Worm (Caenorhabditis elegans) whole organism, L1 larva: ENCODE data around the gene srh-220.

ENCODE experiments used
- C04F5.9 ChIP-seq: sonication (generic microtip); optimal IDR thresholded peaks from 2 replicates; lab custom pipeline; 2016; ENCODE audit warnings: missing genetic modification characterization, missing compliant biosample characterization
- F16B12.6 ChIP-seq: fragments of 150-350 bp; optimal IDR thresholded peaks from 2 replicates; lab custom pipeline; 2014; ENCODE audit warnings: missing biosample characterization, missing genetic modification characterization
- aha-1 ChIP-seq: fragments of 150-350 bp; optimal IDR thresholded peaks from 2 replicates; lab custom pipeline; 2014; ENCODE audit warnings: missing biosample characterization, missing genetic modification characterization
- ceh-63 ChIP-seq: fragments of 200-800 bp; sonication (Bioruptor generic); optimal IDR thresholded peaks from 2 replicates; lab custom pipeline; 2018; ENCODE audit warnings: mild to moderate bottlenecking, missing genetic modification characterization, missing compliant biosample characterization
- ceh-8 ChIP-seq: fragments of 200-800 bp; sonication (Bioruptor generic); optimal IDR thresholded peaks from 2 replicates; lab custom pipeline; 2018; ENCODE audit warnings: mild to moderate bottlenecking, missing genetic modification characterization, moderate library complexity, missing compliant biosample characterization
- ceh-82 ChIP-seq, 3 experiments: fragments of 150-350 bp in 1 of 3; sonication (generic microtip) in 2 of 3; optimal IDR thresholded peaks; 2 replicates each; lab custom pipeline; 2014 to 2017; ENCODE audit warnings: missing biosample characterization in 3 of 3, missing genetic modification characterization in 3 of 3
- dsc-1 ChIP-seq: sonication (generic microtip); optimal IDR thresholded peaks from 2 replicates; lab custom pipeline; 2016; ENCODE audit warnings: mild to moderate bottlenecking, missing genetic modification characterization, missing compliant biosample characterization
- efl-1 ChIP-seq, 4 experiments: fragments of 150-350 bp; optimal IDR thresholded peaks in 3 of 4; peaks in 1 of 4; 1 replicate in 1 of 4; 2 replicates in 3 of 4; lab custom pipeline; 2014; ENCODE audit warnings: missing biosample characterization in 2 of 4, missing genetic modification characterization in 2 of 4, missing genetic modification reagents in 2 of 4
- egl-27 ChIP-seq, 2 experiments: fragments of 150-350 bp in 1 of 2; sonication (generic microtip); optimal IDR thresholded peaks; 3 replicates each; lab custom pipeline; 2017 to 2018; ENCODE audit warnings: missing biosample characterization in 2 of 2, missing genetic modification characterization in 2 of 2, missing genetic modification reagents in 2 of 2
- ets-5 ChIP-seq: fragments of 200-800 bp; sonication (Bioruptor generic); IDR thresholded peaks from 2 replicates; pipeline ENCODE4 v1.3.6; 2022; ENCODE audit warnings: missing genetic modification characterization, missing compliant biosample characterization
- fkh-10 ChIP-seq: sonication (generic microtip); optimal IDR thresholded peaks from 2 replicates; lab custom pipeline; 2017; ENCODE audit warnings: missing biosample characterization, missing genetic modification reagents, missing genetic modification characterization
- fkh-4 ChIP-seq: sonication (generic microtip); optimal IDR thresholded peaks from 2 replicates; lab custom pipeline; 2016; ENCODE audit warnings: missing compliant biosample characterization, missing genetic modification characterization, borderline replicate concordance
- fos-1 ChIP-seq: fragments of 150-350 bp; optimal IDR thresholded peaks from 2 replicates; lab custom pipeline; 2014; ENCODE audit warnings: missing biosample characterization, missing genetic modification characterization
- lin-13 ChIP-seq: fragments of 150-350 bp; optimal IDR thresholded peaks from 2 replicates; lab custom pipeline; 2014; ENCODE audit warnings: missing biosample characterization, missing genetic modification reagents, missing genetic modification characterization
- lin-14 ChIP-seq: fragments of 200-800 bp; sonication (Bioruptor generic); optimal IDR thresholded peaks from 2 replicates; lab custom pipeline; 2018; ENCODE audit warnings: mild to moderate bottlenecking, missing genetic modification characterization, moderate library complexity, missing compliant biosample characterization
- lin-35 ChIP-seq, 2 experiments: fragments of 150-350 bp; optimal IDR thresholded peaks; 2 replicates each; lab custom pipeline; 2014; ENCODE audit warnings: missing biosample characterization in 2 of 2, missing genetic modification characterization in 2 of 2, missing genetic modification reagents in 2 of 2
- mab-9 ChIP-seq: fragments of 200-800 bp; sonication (Bioruptor generic); IDR thresholded peaks from 2 replicates; pipeline ENCODE4 v1.3.6; 2022; ENCODE audit warnings: missing genetic modification reagents, missing genetic modification characterization, missing compliant biosample characterization
- nhr-11 ChIP-seq: fragments of 150-350 bp; optimal IDR thresholded peaks from 2 replicates; lab custom pipeline; 2014; ENCODE audit warnings: missing biosample characterization, missing genetic modification characterization
- nhr-12 ChIP-seq: sonication (generic microtip); optimal IDR thresholded peaks from 2 replicates; lab custom pipeline; 2017; ENCODE audit warnings: missing biosample characterization, missing genetic modification characterization
- nhr-19 ChIP-seq: fragments of 200-800 bp; sonication (Bioruptor generic); conservative IDR thresholded peaks from 2 replicates; pipeline ENCODE4 v1.3.6; 2022; ENCODE audit warnings: missing genetic modification characterization, missing compliant biosample characterization
- nhr-20 ChIP-seq: sonication (generic microtip); optimal IDR thresholded peaks from 2 replicates; lab custom pipeline; 2016; ENCODE audit warnings: mild to moderate bottlenecking, missing genetic modification characterization, missing compliant biosample characterization
- nhr-28 ChIP-seq: fragments of 150-350 bp; optimal IDR thresholded peaks from 2 replicates; lab custom pipeline; 2014; ENCODE audit warnings: missing biosample characterization, missing genetic modification characterization
- nhr-84 ChIP-seq: sonication (generic microtip); optimal IDR thresholded peaks from 2 replicates; lab custom pipeline; 2017; ENCODE audit warnings: missing biosample characterization, missing genetic modification characterization
- pag-3 ChIP-seq: sonication (generic microtip); optimal IDR thresholded peaks from 2 replicates; lab custom pipeline; 2017; ENCODE audit warnings: missing genetic modification characterization, mild to moderate bottlenecking, missing compliant biosample characterization, antibody characterized with exemption, borderline replicate concordance; ENCODE audit not compliant: insufficient read depth
- pqm-1 ChIP-seq: sonication (generic microtip); optimal IDR thresholded peaks from 3 replicates; lab custom pipeline; 2017; ENCODE audit warnings: missing biosample characterization, missing genetic modification characterization
- rnt-1 ChIP-seq: sonication (generic microtip); optimal IDR thresholded peaks from 2 replicates; lab custom pipeline; 2016; ENCODE audit warnings: mild to moderate bottlenecking, missing genetic modification characterization, moderate library complexity, missing compliant biosample characterization
- snu-23 ChIP-seq: sonication (generic microtip); optimal IDR thresholded peaks from 2 replicates; lab custom pipeline; 2016; ENCODE audit warnings: missing genetic modification characterization, missing compliant biosample characterization
- sox-4 ChIP-seq: sonication (generic microtip); optimal IDR thresholded peaks from 2 replicates; lab custom pipeline; 2016; ENCODE audit warnings: missing genetic modification characterization, missing compliant biosample characterization
- tbx-2 ChIP-seq: sonication (generic microtip); optimal IDR thresholded peaks from 2 replicates; lab custom pipeline; 2016; ENCODE audit warnings: missing genetic modification characterization, missing compliant biosample characterization
- unc-30 ChIP-seq: sonication (generic microtip); optimal IDR thresholded peaks from 2 replicates; lab custom pipeline; 2017; ENCODE audit warnings: missing biosample characterization, missing genetic modification characterization
- unc-62 ChIP-seq: fragments of 150-350 bp; optimal IDR thresholded peaks from 2 replicates; lab custom pipeline; 2014; ENCODE audit warnings: missing biosample characterization, missing genetic modification reagents, missing genetic modification characterization
- unc-98 ChIP-seq: fragments of 200-800 bp; sonication (Bioruptor generic); IDR thresholded peaks from 2 replicates; pipeline ENCODE4 v1.3.6; 2022; ENCODE audit warnings: missing genetic modification characterization, missing compliant biosample characterization
- ztf-4 ChIP-seq: fragments of 150-350 bp; optimal IDR thresholded peaks from 2 replicates; lab custom pipeline; 2014; ENCODE audit warnings: missing biosample characterization, missing genetic modification characterization

srh-220 gene

ce11 chrIV:4004221-4004620, 26.4 kb upstream of the srh-220 start:
- TF ChIP-seq mab-9 (GFP tag; lab: Robert Waterston, UW) (no peak), lin-13 (GFP tag; lab: Kevin White, UChicago) (no peak), rnt-1 (no peak), lin-14 (no peak), snu-23 (GFP tag; lab: Kevin White, UChicago) (no peak), pqm-1 (no peak), ztf-4 (tag; lab: Kevin White, UChicago) (no peak), nhr-12 (tag; lab: Kevin White, UChicago) (no peak), sox-4 (tag; lab: Kevin White, UChicago) (no peak), lin-35 (GFP tag; optimal IDR thresholded peaks at IDR 0.05; lab: Kevin White, UChicago) (no peak), unc-62 (no peak), F16B12.6 (tag; lab: Kevin White, UChicago) (no peak), nhr-28 (tag; lab: Kevin White, UChicago) (no peak), aha-1 (tag; lab: Kevin White, UChicago) (no peak), nhr-20 (tag; lab: Kevin White, UChicago) (no peak), egl-27 (tag; optimal IDR thresholded peaks at IDR 0.05; lab: Kevin White, UChicago) (no peak)

- no peak for TF ChIP-seq fos-1
Observed at ce11 chrIV:3999662-4000061, 21.8 kb upstream of the srh-220 start.

- no peak for TF ChIP-seq C04F5.9 (tag; lab: Kevin White, UChicago)
- TF ChIP-seq, all 84 proteins: peak for 0
Observed at ce11 chrIV:3998517-3998916, 20.7 kb upstream of the srh-220 start, which contains the start of gene F47C12.8. TSS of gene F47C12.8 (minus strand) at chrIV:3998617.

ce11 chrIV:3995384-3995783, 17.6 kb upstream of the srh-220 start, which contains the start of gene F47C12.7:
TSS of gene F47C12.7 (minus strand) at chrIV:3995484.
- no peak for TF ChIP-seq efl-1 (optimal IDR thresholded peaks at IDR 0.05; lab: Kevin White, UChicago)
- peak in 1 of 2 experiments; percentile 60 for TF ChIP-seq efl-1 (GFP tag; optimal IDR thresholded peaks at IDR 0.05 in 1 of 2; lab: Kevin White, UChicago)
- no peak for TF ChIP-seq ceh-82 (tag; optimal IDR thresholded peaks at IDR 0.05; lab: Kevin White, UChicago)

- TF ChIP-seq nhr-19 (GFP tag; lab: Robert Waterston, UW) (no peak), ceh-8 (GFP tag; lab: Kevin White, UChicago) (no peak), egl-27 (tag; optimal IDR thresholded peaks at IDR 0.05; lab: Kevin White, UChicago) (no peak), pag-3 (tag; lab: Kevin White, UChicago) (no peak), fkh-4 (tag; lab: Kevin White, UChicago) (no peak), ztf-4 (tag; lab: Kevin White, UChicago) (no peak), dsc-1 (tag; lab: Kevin White, UChicago) (no peak), ceh-63 (GFP tag; lab: Kevin White, UChicago) (no peak), nhr-11 (no peak)
Observed at ce11 chrIV:3994318-3994717, 16.5 kb upstream of the srh-220 start, which contains the start of gene F47C12.13. TSS of gene F47C12.13 (minus strand) at chrIV:3994418.

ce11 chrIV:3993292-3993691, 15.5 kb upstream of the srh-220 start, which contains the start of gene F47C12.6:
TSS of gene F47C12.6 (minus strand) at chrIV:3993392.
- TF ChIP-seq nhr-28 (tag; lab: Kevin White, UChicago) (no peak), sox-4 (tag; lab: Kevin White, UChicago) (no peak), unc-98 (GFP tag; lab: Robert Waterston, UW) (no peak), unc-30 (tag; lab: Kevin White, UChicago) (no peak), nhr-84 (tag; lab: Kevin White, UChicago) (no peak), tbx-2 (tag; lab: Kevin White, UChicago) (no peak), lin-13 (GFP tag; lab: Kevin White, UChicago) (no peak), ceh-8 (GFP tag; lab: Kevin White, UChicago) (no peak), fkh-10 (GFP tag; lab: Kevin White, UChicago) (no peak), ets-5 (GFP tag; lab: Robert Waterston, UW) (no peak), fos-1 (no peak)
- TF ChIP-seq, all 84 proteins: peak for 0
